Worm (Caenorhabditis elegans): Measurements from ENCODE around the gene C50B6.1.

DNA sequence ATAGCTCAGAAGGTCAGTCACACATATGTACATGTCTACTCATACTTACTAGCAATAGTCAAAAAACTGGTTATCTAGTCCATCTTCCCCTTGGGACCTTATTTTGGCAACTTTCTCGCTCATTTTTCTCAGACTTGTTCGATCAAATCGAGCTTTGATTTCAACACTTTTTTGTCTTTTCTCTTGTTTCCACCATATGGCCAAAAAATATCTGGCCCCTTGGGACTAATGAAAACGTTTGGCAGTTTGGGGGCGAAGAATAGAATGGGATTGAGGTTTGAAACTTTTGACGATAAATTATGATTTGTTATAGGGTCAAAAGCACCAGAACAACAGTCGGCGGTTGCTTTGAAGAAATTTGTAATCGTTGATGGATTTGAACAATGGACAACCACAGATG is 43.7 kb downstream of the C50B6.1 start:
- TF ChIP-seq mef-2 (tag; optimal IDR thresholded peaks at IDR 0.05): no peak
- TF ChIP-seq egl-13 (tag; optimal IDR thresholded peaks at IDR 0.05): no peak
- no peak for TF ChIP-seq tlp-1 (tag; optimal IDR thresholded peaks at IDR 0.05)
- no peak for TF ChIP-seq snpc-4 (tag; optimal IDR thresholded peaks at IDR 0.05)
